Worm (Caenorhabditis elegans): Measurements from ENCODE around the gene nhr-7.
"Not testable (repeated sequence)": the region's sequence is repeated elsewhere in the genome, so short reads cannot be mapped to it uniquely, and the experiment has no call there.

The nhr-7 gene

ce11 chrIV:11276026-11276425 is 4.9 kb upstream of the nhr-7 start:
- TF ChIP-seq irx-1 (tag; optimal IDR thresholded peaks at IDR 0.05) (no peak), fkh-8 (tag; optimal IDR thresholded peaks at IDR 0.05) (no peak), ama-1 (optimal IDR thresholded peaks at IDR 0.05) (no peak), xbp-1 (tag; optimal IDR thresholded peaks at IDR 0.05) (no peak), mep-1 (tag; optimal IDR thresholded peaks at IDR 0.05) (no peak), mab-9 (GFP tag; IDR thresholded peaks at IDR 0.05) (no peak), unc-98 (GFP tag; IDR thresholded peaks at IDR 0.05) (no peak), lin-35 (GFP tag; optimal IDR thresholded peaks at IDR 0.05) (no peak), mef-2 (tag; optimal IDR thresholded peaks at IDR 0.05) (no peak), nhr-19 (GFP tag; conservative IDR thresholded peaks at IDR 0.05) (no peak), pag-3 (tag; optimal IDR thresholded peaks at IDR 0.05; ENCODE audit: borderline replicate concordance, insufficient read depth) (no peak), dpl-1 (GFP tag; optimal IDR thresholded peaks at IDR 0.05) (no peak), lin-14 (GFP tag; optimal IDR thresholded peaks at IDR 0.05) (no peak), jun-1 (tag; optimal IDR thresholded peaks at IDR 0.05) (no peak), swsn-7 (tag; optimal IDR thresholded peaks at IDR 0.05) (no peak), fos-1 (tag; optimal IDR thresholded peaks at IDR 0.05) (no peak), ztf-4 (tag; optimal IDR thresholded peaks at IDR 0.05) (no peak), nhr-11 (tag; optimal IDR thresholded peaks at IDR 0.05) (no peak)

- no peak for TF ChIP-seq ceh-63 (GFP tag; optimal IDR thresholded peaks at IDR 0.05)
Observed at ce11 chrIV:11273151-11273550, 2.0 kb upstream of the nhr-7 start, which contains the start of gene gtl-2. Gene gtl-2 (plus strand): TSS chrIV:11273451.

- no peak for TF ChIP-seq nhr-12 (tag; optimal IDR thresholded peaks at IDR 0.05)
- TF ChIP-seq nhr-76 (tag; optimal IDR thresholded peaks at IDR 0.05): no peak
- no peak for TF ChIP-seq mep-1 (tag; optimal IDR thresholded peaks at IDR 0.05)
- peak in 1 of 2 experiments; percentile 21 for TF ChIP-seq lsy-2 (tag; optimal IDR thresholded peaks at IDR 0.05)
- TF ChIP-seq nhr-20 (tag; optimal IDR thresholded peaks at IDR 0.05): peak; percentile 12
- no peak for TF ChIP-seq pag-3 (tag; optimal IDR thresholded peaks at IDR 0.05; ENCODE audit: borderline replicate concordance, insufficient read depth)
- TF ChIP-seq unc-62 (GFP tag; optimal IDR thresholded peaks at IDR 0.05): no peak
- peak; percentile 30 for TF ChIP-seq tbx-2 (tag; optimal IDR thresholded peaks at IDR 0.05)
- no peak for TF ChIP-seq egl-13 (tag; optimal IDR thresholded peaks at IDR 0.05)
- peak; percentile 2 for TF ChIP-seq nhr-71 (tag; optimal IDR thresholded peaks at IDR 0.05)
- peak; percentile 66 for TF ChIP-seq nhr-77 (tag; optimal IDR thresholded peaks at IDR 0.05)
- TF ChIP-seq efl-1 (optimal IDR thresholded peaks at IDR 0.05): no peak
- TF ChIP-seq efl-1 (GFP tag; optimal IDR thresholded peaks at IDR 0.05 in 1 of 2): peak in 1 of 2 experiments; percentile 62
Observed at ce11 chrIV:11269483-11269882, 1.7 kb downstream of the nhr-7 start.

ce11 chrIV:11266090-11266489 is 5.1 kb downstream of the nhr-7 start, which contains the start of gene col-127:
Gene col-127 (minus strand): TSS chrIV:11266190.
- no peak for TF ChIP-seq ceh-82 (tag; optimal IDR thresholded peaks at IDR 0.05)
- no peak for TF ChIP-seq elt-3 (tag; optimal IDR thresholded peaks at IDR 0.05)
- no peak for TF ChIP-seq efl-1 (optimal IDR thresholded peaks at IDR 0.05)
- no peak for TF ChIP-seq efl-1 (GFP tag; optimal IDR thresholded peaks at IDR 0.05 in 1 of 2)
- no peak for TF ChIP-seq mef-2 (tag; optimal IDR thresholded peaks at IDR 0.05)
- TF ChIP-seq mep-1 (tag; optimal IDR thresholded peaks at IDR 0.05): no peak
- no peak for TF ChIP-seq egl-27 (tag; optimal IDR thresholded peaks at IDR 0.05)
- TF ChIP-seq ztf-4 (tag; optimal IDR thresholded peaks at IDR 0.05): no peak
- no peak for TF ChIP-seq fkh-8 (tag; optimal IDR thresholded peaks at IDR 0.05)
- TF ChIP-seq nhr-84 (tag; optimal IDR thresholded peaks at IDR 0.05): no peak
- TF ChIP-seq xbp-1 (tag; optimal IDR thresholded peaks at IDR 0.05): no peak
- TF ChIP-seq ztf-11 (tag; optimal IDR thresholded peaks at IDR 0.05): no peak
- TF ChIP-seq nhr-19 (GFP tag; conservative IDR thresholded peaks at IDR 0.05): no peak
- no peak for TF ChIP-seq ceh-63 (GFP tag; optimal IDR thresholded peaks at IDR 0.05)
- no peak for TF ChIP-seq nhr-76 (tag; optimal IDR thresholded peaks at IDR 0.05)

- TF ChIP-seq lin-14 (GFP tag; optimal IDR thresholded peaks at IDR 0.05); nhr-85 (tag); zip-4 (GFP tag; optimal IDR thresholded peaks at IDR 0.05): not testable (repeated sequence)
Observed at ce11 chrIV:11263101-11263500, 8.1 kb downstream of the nhr-7 start, which contains the start of gene col-126. Gene col-126 (plus strand): TSS chrIV:11263401.
